Worm (Caenorhabditis elegans) whole organism, L4/young adult: Measurements from ENCODE around the gene nlp-29.

Experiments used
- W03F9.2 ChIP-seq: fragments of 150-350 bp; optimal IDR thresholded peaks from 2 replicates; lab custom pipeline; 2014; ENCODE audit warnings: missing biosample characterization, missing genetic modification characterization
- dao-5 ChIP-seq: sonication (generic microtip); optimal IDR thresholded peaks from 2 replicates; lab custom pipeline; 2016; ENCODE audit warnings: missing genotype, missing genetic modification characterization, moderate library complexity, missing compliant biosample characterization
- him-1 ChIP-seq: sonication (generic microtip); optimal IDR thresholded peaks from 2 replicates; lab custom pipeline; 2016; ENCODE audit warnings: missing genotype, missing genetic modification reagents, missing genetic modification characterization, missing compliant biosample characterization

nlp-29 gene

ce11 chrV:3995838-3996237 is 11.6 kb downstream of the nlp-29 start, which contains the start of gene srx-62:
Gene srx-62 (minus strand): TSS chrV:3995938.
- TF ChIP-seq dao-5 (tag; lab: Kevin White, UChicago) (no peak), W03F9.2 (tag; lab: Kevin White, UChicago) (no peak), him-1 (tag; lab: Kevin White, UChicago) (no peak)

DNA sequence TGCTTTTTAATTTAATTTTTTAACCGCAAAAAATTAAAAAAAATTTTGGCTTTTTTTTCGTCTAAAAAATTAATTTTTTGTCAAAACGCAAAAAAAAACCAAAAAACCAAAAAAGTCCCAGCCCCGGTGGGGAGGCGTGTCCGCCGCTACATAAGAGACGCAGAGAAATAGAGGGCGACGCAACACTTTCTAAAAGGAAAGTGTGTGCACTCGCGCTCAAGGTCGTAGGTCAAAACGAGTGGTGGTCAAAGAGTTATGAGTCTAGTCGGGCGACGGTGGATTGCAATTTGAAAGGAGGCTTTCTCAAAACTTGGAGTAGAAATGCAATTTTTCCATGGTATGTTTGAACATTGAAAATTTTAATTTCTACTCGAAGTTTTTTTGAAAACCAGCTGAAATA is 20.4 kb downstream of the nlp-29 start:
- TF ChIP-seq W03F9.2 (tag; lab: Kevin White, UChicago) (no peak), him-1 (tag; lab: Kevin White, UChicago) (no peak), dao-5 (tag; lab: Kevin White, UChicago) (no peak)

DNA sequence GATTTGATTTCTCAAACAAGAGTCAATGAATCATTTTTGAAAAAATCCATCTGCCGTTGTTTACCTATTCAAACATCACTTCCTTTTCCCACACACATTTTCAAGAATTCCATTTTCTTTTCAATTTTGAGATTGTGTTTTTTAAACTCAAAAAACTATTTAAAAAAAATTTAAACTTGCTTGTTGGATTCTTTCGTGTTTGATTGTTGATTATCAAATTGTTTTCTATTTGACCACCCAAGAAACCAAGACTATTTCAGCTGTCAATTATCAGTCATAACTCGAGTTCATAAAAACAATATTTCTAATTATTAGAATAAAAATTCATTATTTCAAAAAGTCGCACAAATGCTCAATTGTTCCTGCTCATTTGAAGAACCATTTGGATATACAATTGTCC is 21.0 kb downstream of the nlp-29 start, which contains the start of gene srh-8:
TSS of gene srh-8 (plus strand) at position 301 of the 400 bp plus-strand sequence.
- TF ChIP-seq W03F9.2 (tag; lab: Kevin White, UChicago): no peak
- TF ChIP-seq him-1 (tag; lab: Kevin White, UChicago): no peak

DNA sequence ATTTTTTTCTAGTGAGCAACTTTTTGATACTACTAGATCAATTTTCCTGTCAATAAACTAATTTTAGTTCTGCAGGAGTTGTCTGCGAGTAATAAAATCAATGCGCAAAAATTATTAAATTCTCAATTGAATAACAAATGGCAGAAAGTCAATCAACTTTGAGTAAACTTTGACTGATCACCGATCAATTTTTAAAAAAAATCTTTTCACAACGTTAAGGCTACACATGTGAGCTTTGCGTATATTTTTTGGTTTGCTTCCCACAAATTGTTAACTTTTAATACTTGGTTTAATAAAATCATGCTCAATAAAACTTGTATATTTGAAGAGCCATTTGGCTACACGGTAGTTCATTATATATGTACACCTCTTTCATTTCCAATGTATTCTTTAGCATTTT is 23.7 kb downstream of the nlp-29 start, which contains the start of gene srh-7:
TSS of gene srh-7 (plus strand) at position 301 of the 400 bp plus-strand sequence.
- TF ChIP-seq dao-5 (tag; lab: Kevin White, UChicago): no peak
- no peak for TF ChIP-seq him-1 (tag; lab: Kevin White, UChicago)
- no peak for TF ChIP-seq W03F9.2 (tag; lab: Kevin White, UChicago)

DNA sequence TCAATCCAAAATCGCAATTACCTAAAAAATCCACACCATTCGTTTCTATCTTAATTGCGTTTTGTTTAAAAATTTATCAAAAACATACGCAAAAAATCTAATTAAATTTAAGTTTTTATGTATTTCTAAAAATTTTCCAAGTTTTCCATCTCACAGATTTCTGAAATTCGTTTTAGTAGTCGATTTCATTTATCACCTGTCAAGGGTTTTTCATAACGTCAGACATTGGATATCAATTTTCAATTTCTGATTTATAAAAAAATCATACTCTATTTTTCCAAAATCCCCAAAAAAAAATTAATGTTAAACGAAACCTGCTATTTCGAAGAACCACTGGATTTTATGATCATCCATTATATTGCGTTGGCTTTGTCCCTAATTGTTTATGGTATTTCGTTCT is 25.9 kb downstream of the nlp-29 start, which contains the start of gene srh-4:
TSS of gene srh-4 (plus strand) at position 301 of the 400 bp plus-strand sequence.
- TF ChIP-seq dao-5 (tag; lab: Kevin White, UChicago) (no peak), him-1 (tag; lab: Kevin White, UChicago) (no peak), W03F9.2 (tag; lab: Kevin White, UChicago) (no peak)

DNA sequence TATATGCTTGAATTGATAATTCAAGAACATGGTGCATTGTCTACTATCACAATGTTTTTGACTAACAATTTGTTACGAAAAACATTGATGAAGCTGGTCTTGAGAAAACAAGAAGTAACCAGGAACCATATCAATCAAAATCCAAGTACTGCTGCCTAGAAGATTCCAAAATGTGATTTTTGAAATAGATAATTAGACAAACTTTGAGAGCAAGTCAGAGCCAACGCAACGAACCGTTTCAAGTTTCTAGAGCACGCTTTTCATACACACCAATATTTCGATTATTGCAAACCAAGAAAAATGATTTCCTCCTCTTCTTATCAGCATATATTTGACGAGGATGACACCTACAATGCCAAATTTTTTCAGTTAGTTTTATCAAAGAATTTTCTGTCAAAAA is 32.6 kb downstream of the nlp-29 start, which contains the start of gene srw-89:
TSS of gene srw-89 (plus strand) at position 301 of the 400 bp plus-strand sequence.
- TF ChIP-seq dao-5 (tag; lab: Kevin White, UChicago) (no peak), W03F9.2 (tag; lab: Kevin White, UChicago) (no peak), him-1 (tag; lab: Kevin White, UChicago) (no peak)

- TF ChIP-seq him-1 (tag; lab: Kevin White, UChicago): no peak
- TF ChIP-seq W03F9.2 (tag; lab: Kevin White, UChicago): no peak
- no peak for TF ChIP-seq dao-5 (tag; lab: Kevin White, UChicago)
Observed at ce11 chrV:4018591-4018990, 34.4 kb downstream of the nlp-29 start.

ce11 chrV:4019188-4019587 is 35.0 kb downstream of the nlp-29 start, which contains the start of gene K09D9.3:
Gene K09D9.3 (plus strand): TSS chrV:4019488.
- TF ChIP-seq him-1 (tag; lab: Kevin White, UChicago) (no peak), W03F9.2 (tag; lab: Kevin White, UChicago) (no peak), dao-5 (tag; lab: Kevin White, UChicago) (no peak)

DNA sequence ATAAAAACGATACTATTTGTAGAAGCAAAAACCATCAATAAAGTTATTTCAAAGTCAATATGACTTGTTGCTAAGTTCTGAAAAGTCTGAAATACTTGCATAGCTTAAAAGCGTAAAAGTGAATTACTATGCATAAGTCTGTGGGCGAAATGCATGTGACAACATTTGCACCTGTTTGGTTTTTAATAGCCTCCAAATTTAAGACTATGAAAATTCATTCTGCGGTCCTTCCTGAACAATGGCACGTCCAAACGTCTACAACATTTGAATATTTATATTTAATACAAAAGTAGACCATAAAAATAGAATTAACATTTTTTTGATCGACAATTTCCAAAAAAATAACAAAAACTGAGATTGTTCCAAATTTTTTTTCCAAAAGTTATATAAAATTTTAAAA is 37.6 kb downstream of the nlp-29 start, which contains the start of gene K09D9.14:
TSS of gene K09D9.14 (minus strand) at position 101 of the 400 bp plus-strand sequence.
- TF ChIP-seq him-1 (tag; lab: Kevin White, UChicago): no peak
- no peak for TF ChIP-seq dao-5 (tag; lab: Kevin White, UChicago)
- TF ChIP-seq W03F9.2 (tag; lab: Kevin White, UChicago): no peak

ce11 chrV:4022309-4022708 is 38.1 kb downstream of the nlp-29 start, which contains the start of gene cyp-35A3:
Gene cyp-35A3 (plus strand): TSS chrV:4022609.
- TF ChIP-seq him-1 (tag; lab: Kevin White, UChicago) (no peak), W03F9.2 (tag; lab: Kevin White, UChicago) (no peak), dao-5 (tag; lab: Kevin White, UChicago) (no peak)

DNA sequence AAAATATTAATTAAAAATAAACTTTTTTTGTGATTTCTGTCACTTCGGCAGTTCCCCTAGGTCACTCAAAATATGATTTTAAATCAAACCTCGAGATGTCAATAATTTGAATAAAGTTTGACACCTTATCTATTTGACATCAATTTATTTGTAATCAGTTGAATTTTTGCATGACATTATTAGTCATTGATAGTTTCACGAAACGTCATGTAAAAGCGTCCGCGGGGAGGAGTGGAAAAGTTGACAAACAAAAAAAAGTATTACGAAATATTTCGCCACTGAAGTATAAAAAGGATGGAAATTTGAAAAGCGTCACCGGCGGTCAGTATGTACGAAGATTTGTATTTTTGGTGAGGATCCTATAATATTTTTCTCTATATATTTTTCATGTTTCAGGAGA is 40.6 kb downstream of the nlp-29 start, which contains the start of gene K09D9.1:
TSS of gene K09D9.1 (plus strand) at position 271 of the 400 bp plus-strand sequence.
- TF ChIP-seq W03F9.2 (tag; lab: Kevin White, UChicago) (no peak), dao-5 (tag; lab: Kevin White, UChicago) (no peak), him-1 (tag; lab: Kevin White, UChicago) (no peak)

DNA sequence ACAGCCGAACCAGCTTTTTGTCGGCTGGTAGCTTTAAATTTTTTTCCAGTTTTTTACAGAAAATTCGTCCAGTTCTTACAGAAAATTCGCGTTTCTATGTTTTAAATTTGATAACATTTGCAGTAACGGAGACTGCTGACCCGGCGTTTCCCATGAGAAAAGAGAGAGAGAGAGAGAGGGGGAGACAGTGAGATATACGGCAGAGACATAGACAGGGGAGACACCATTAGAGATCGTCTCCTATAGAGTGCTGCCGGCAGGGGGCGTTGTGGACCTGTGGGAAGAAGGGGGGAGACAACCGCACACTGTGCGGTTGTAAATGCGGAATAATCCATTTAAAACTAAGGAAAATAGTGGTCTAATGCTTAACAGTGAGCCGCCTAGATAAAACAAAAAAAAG is 45.4 kb downstream of the nlp-29 start:
- no peak for TF ChIP-seq him-1 (tag; lab: Kevin White, UChicago)
- no peak for TF ChIP-seq dao-5 (tag; lab: Kevin White, UChicago)
- TF ChIP-seq W03F9.2 (tag; lab: Kevin White, UChicago): no peak

ce11 chrV:4031319-4031718 is 47.1 kb downstream of the nlp-29 start, which contains the start of gene cyp-35A4:
Gene cyp-35A4 (plus strand): TSS chrV:4031619.
- no peak for TF ChIP-seq dao-5 (tag; lab: Kevin White, UChicago)
- no peak for TF ChIP-seq W03F9.2 (tag; lab: Kevin White, UChicago)

DNA sequence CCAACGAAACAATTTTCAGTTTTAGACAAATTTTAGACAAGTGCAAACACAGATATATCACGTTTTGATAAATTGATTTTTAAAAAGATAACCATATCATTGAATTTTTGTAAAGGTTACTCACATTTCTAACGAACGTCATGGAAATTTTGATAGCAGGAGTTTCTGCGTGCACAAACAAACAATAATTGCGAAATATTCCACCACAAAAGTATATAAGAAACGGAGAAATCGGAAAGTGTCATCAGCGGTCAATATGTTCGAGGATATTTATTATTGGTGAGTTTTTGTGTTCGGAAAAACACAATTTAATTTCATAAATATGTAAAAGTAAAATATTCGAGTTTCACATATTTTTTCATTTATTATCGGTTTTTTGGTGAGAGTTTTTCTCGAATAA is 50.1 kb downstream of the nlp-29 start, which contains the start of gene C49G7.7:
TSS of gene C49G7.7 (plus strand) at position 174 of the 400 bp plus-strand sequence.
- TF ChIP-seq W03F9.2 (tag; lab: Kevin White, UChicago) (no peak), him-1 (tag; lab: Kevin White, UChicago) (no peak), dao-5 (tag; lab: Kevin White, UChicago) (no peak)
